Fruit fly (Drosophila melanogaster): ENCODE measurements around the gene CG31223.

The CG31223 gene

dm6 chr3R:20832689-20833524 is 2.0 kb downstream of the CG31223 start, which contains the start of gene Synd (continued):
- TF ChIP-seq OdsH (GFP tag; optimal IDR thresholded peaks at IDR 0.05) (peak; percentile 43), eg (GFP tag; IDR thresholded peaks at IDR 0.05) (peak; percentile 47; the same call in 2 of the 3 replicates), CG1621 (tag; optimal IDR thresholded peaks at IDR 0.05) (peak; percentile 16), CG8319 (GFP tag; optimal IDR thresholded peaks at IDR 0.05) (no peak), CG8632 (GFP tag; optimal IDR thresholded peaks at IDR 0.05) (no peak), Hr4 (GFP tag; optimal IDR thresholded peaks at IDR 0.05) (peak; percentile 32), fd59A (GFP tag; optimal IDR thresholded peaks at IDR 0.05) (no peak), CG10631 (GFP tag; optimal IDR thresholded peaks at IDR 0.05) (peak; percentile 13), CG3032 (tag; optimal IDR thresholded peaks at IDR 0.05) (no peak), acj6 (GFP tag; optimal IDR thresholded peaks at IDR 0.05) (peak; percentile 19), CG6808 (GFP tag; optimal IDR thresholded peaks at IDR 0.05) (peak; percentile 24), fd85E (GFP tag; optimal IDR thresholded peaks at IDR 0.05) (no peak), net (GFP tag; optimal IDR thresholded peaks at IDR 0.05) (no peak), CG11762 (GFP tag; optimal IDR thresholded peaks at IDR 0.05; ENCODE audit: insufficient read depth) (peak; percentile 38), Eip93F (GFP tag; optimal IDR thresholded peaks at IDR 0.05) (no peak), CG6276 (GFP tag; optimal IDR thresholded peaks at IDR 0.05) (peak; percentile 40), esn (GFP tag; optimal IDR thresholded peaks at IDR 0.05) (peak; percentile 42), Hr39 (GFP tag; optimal IDR thresholded peaks at IDR 0.05) (peak; percentile 41), Gug (GFP tag; IDR thresholded peaks at IDR 0.05) (no peak), Hr38 (GFP tag; optimal IDR thresholded peaks at IDR 0.05) (no peak), CG6792 (GFP tag; optimal IDR thresholded peaks at IDR 0.05) (peak; percentile 43), CG4318 (GFP tag; optimal IDR thresholded peaks at IDR 0.05) (no peak), CG7368 (GFP tag; optimal IDR thresholded peaks at IDR 0.05) (peak; percentile 39), cyc (GFP tag; optimal IDR thresholded peaks at IDR 0.05) (peak; percentile 11), ss (GFP tag; optimal IDR thresholded peaks at IDR 0.05) (peak; percentile 59 to 65), CG15336 (GFP tag; IDR thresholded peaks at IDR 0.05) (0 out of 2 replicates have a peak, but pooled peaks have one; percentile 34), CG3919 (GFP tag; optimal IDR thresholded peaks at IDR 0.05) (peak; percentile 57), salr (GFP tag; optimal IDR thresholded peaks at IDR 0.05) (peak in 1 of 2 experiments; percentile 24), dsx (GFP tag; optimal IDR thresholded peaks at IDR 0.05; ENCODE audit: poor library complexity, severe bottlenecking) (no peak), CG8119 (GFP tag; IDR thresholded peaks at IDR 0.05) (peak; percentile 53; the same call in 1 of the 3 replicates)

dm6 chr3R:20833664-20834063 is 2.7 kb downstream of the CG31223 start:
- TF ChIP-seq spab (GFP tag; optimal IDR thresholded peaks at IDR 0.05), result no peak
- TF ChIP-seq net (GFP tag; optimal IDR thresholded peaks at IDR 0.05), result no peak
- peak; percentile 26 for TF ChIP-seq achi (GFP tag; optimal IDR thresholded peaks at IDR 0.05)
- TF ChIP-seq Eip75B (GFP tag; optimal IDR thresholded peaks at IDR 0.05), result peak; percentile 20
- TF ChIP-seq Smox (GFP tag; optimal IDR thresholded peaks at IDR 0.05), result peak; percentile 28
- TF ChIP-seq Eip78C (GFP tag), result peak; percentile 85
- no peak for TF ChIP-seq Hr38 (GFP tag; optimal IDR thresholded peaks at IDR 0.05)
- peak; percentile 21 for TF ChIP-seq CG3919 (GFP tag; optimal IDR thresholded peaks at IDR 0.05)
- TF ChIP-seq dac (GFP tag; optimal IDR thresholded peaks at IDR 0.05), result no peak
- peak; percentile 28 for TF ChIP-seq cyc (GFP tag; optimal IDR thresholded peaks at IDR 0.05)
- TF ChIP-seq Sox14 (GFP tag; optimal IDR thresholded peaks at IDR 0.05), result peak; percentile 13
- no peak for TF ChIP-seq Sox15 (GFP tag; optimal IDR thresholded peaks at IDR 0.05)
- peak; percentile 80 for TF ChIP-seq svp (GFP tag)
- TF ChIP-seq CG32006 (GFP tag; optimal IDR thresholded peaks at IDR 0.05), result peak; percentile 67
- TF ChIP-seq CG9139 (GFP tag; optimal IDR thresholded peaks at IDR 0.05), result no peak
- peak; percentile 55 for TF ChIP-seq Eip93F (GFP tag; optimal IDR thresholded peaks at IDR 0.05)
- TF ChIP-seq Met (GFP tag; optimal IDR thresholded peaks at IDR 0.05), result peak; percentile 17
- peak; percentile 64; the same call in 1 of the 2 replicates for TF ChIP-seq CG15336 (GFP tag; IDR thresholded peaks at IDR 0.05)
- no peak for TF ChIP-seq vri (GFP tag; optimal IDR thresholded peaks at IDR 0.05)
- TF ChIP-seq topi (GFP tag; optimal IDR thresholded peaks at IDR 0.05), result peak; percentile 6
- TF ChIP-seq CG7368 (GFP tag; optimal IDR thresholded peaks at IDR 0.05), result peak; percentile 37
- TF ChIP-seq CG10669 (GFP tag; optimal IDR thresholded peaks at IDR 0.05), result peak; percentile 28
- TF ChIP-seq CG11762 (GFP tag; optimal IDR thresholded peaks at IDR 0.05; ENCODE audit: insufficient read depth), result no peak
- no peak for TF ChIP-seq fd85E (GFP tag; optimal IDR thresholded peaks at IDR 0.05)
- no peak for TF ChIP-seq ss (GFP tag; optimal IDR thresholded peaks at IDR 0.05)
- no peak for TF ChIP-seq CG3032 (tag; optimal IDR thresholded peaks at IDR 0.05)
- peak; percentile 15 for TF ChIP-seq lz (GFP tag; optimal IDR thresholded peaks at IDR 0.05)
- peak; percentile 3 for TF ChIP-seq CG6276 (GFP tag; optimal IDR thresholded peaks at IDR 0.05)
- TF ChIP-seq eg (GFP tag; IDR thresholded peaks at IDR 0.05), result peak; percentile 50; the same call in 1 of the 3 replicates
- TF ChIP-seq CG8319 (GFP tag; optimal IDR thresholded peaks at IDR 0.05), result no peak
- TF ChIP-seq salr (GFP tag; optimal IDR thresholded peaks at IDR 0.05), result peak in 1 of 2 experiments; percentile 7
- TF ChIP-seq Gug (GFP tag; IDR thresholded peaks at IDR 0.05), result no peak
- TF ChIP-seq CG4318 (GFP tag; optimal IDR thresholded peaks at IDR 0.05), result peak; percentile 25
